Fruit fly (Drosophila melanogaster) whole organism, embryonic: Measurements from ENCODE around the gene mRpS2.

Experiments used
- Aef1 ChIP-seq: fragments of 200-800 bp; sonication (Bioruptor generic); IDR thresholded peaks from 3 replicates; pipeline ENCODE4 v1.3.6; 2022; ENCODE audit warnings: missing biosample characterization, missing genetic modification characterization
- Bgb ChIP-seq: fragments of 200-800 bp; sonication (Bioruptor generic); IDR thresholded peaks from 2 replicates; pipeline ENCODE4 v1.3.6; 2022; ENCODE audit warnings: missing biosample characterization, missing genetic modification characterization; ENCODE audit not compliant: partially characterized antibody
- CG10267 ChIP-seq: fragments of 200-800 bp; sonication (Bioruptor generic); optimal IDR thresholded peaks from 2 replicates; lab custom pipeline; 2018; ENCODE audit warnings: missing biosample characterization, mild to moderate bottlenecking, missing genetic modification characterization, moderate library complexity
- CG11247 ChIP-seq: fragments of 200-800 bp; sonication (Bioruptor generic); IDR thresholded peaks from 2 replicates; pipeline ENCODE4 v1.3.6; 2022; ENCODE audit warnings: missing biosample characterization, missing genetic modification characterization
- CG13123 ChIP-seq: fragments of 200-800 bp; sonication (Bioruptor generic); optimal IDR thresholded peaks from 2 replicates; lab custom pipeline; 2016; ENCODE audit warnings: missing biosample characterization, missing genetic modification characterization
- CG15269 ChIP-seq: fragments of 200-800 bp; sonication (Bioruptor generic); optimal IDR thresholded peaks from 2 replicates; lab custom pipeline; 2018; ENCODE audit warnings: missing biosample characterization, mild to moderate bottlenecking, missing genetic modification characterization, moderate library complexity
- CG15601 ChIP-seq: fragments of 200-800 bp; sonication (Bioruptor generic); optimal IDR thresholded peaks from 3 replicates; lab custom pipeline; 2019; ENCODE audit warnings: missing biosample characterization, mild to moderate bottlenecking, missing genetic modification characterization, moderate library complexity
- CG1602 ChIP-seq: fragments of 200-800 bp; sonication (Bioruptor generic); optimal IDR thresholded peaks from 3 replicates; lab custom pipeline; 2016; ENCODE audit warnings: missing biosample characterization, missing genetic modification characterization
- CG17186 ChIP-seq: fragments of 200-800 bp; sonication (Bioruptor generic); optimal IDR thresholded peaks from 3 replicates; lab custom pipeline; 2017; ENCODE audit warnings: missing biosample characterization, missing genetic modification reagents, missing genetic modification characterization
- CG17829 ChIP-seq: fragments of 200-800 bp; optimal IDR thresholded peaks from 2 replicates; lab custom pipeline; 2019; ENCODE audit warnings: missing biosample characterization, mild to moderate bottlenecking, missing genetic modification characterization, moderate library complexity
- CG1792 ChIP-seq: fragments of 200-800 bp; sonication (Bioruptor generic); optimal IDR thresholded peaks from 2 replicates; lab custom pipeline; 2016; ENCODE audit warnings: missing biosample characterization, missing genetic modification characterization
- CG18619 ChIP-seq: fragments of 200-800 bp; sonication (Bioruptor generic); optimal IDR thresholded peaks from 3 replicates; lab custom pipeline; 2017; ENCODE audit warnings: missing biosample characterization, mild to moderate bottlenecking, missing genetic modification characterization
- CG2120 ChIP-seq: fragments of 200-800 bp; sonication (Bioruptor generic); optimal IDR thresholded peaks from 3 replicates; lab custom pipeline; 2016; ENCODE audit warnings: missing biosample characterization, missing genetic modification characterization
- CG2202 ChIP-seq: fragments of 200-800 bp; sonication (Bioruptor generic); optimal IDR thresholded peaks from 2 replicates; lab custom pipeline; 2018; ENCODE audit warnings: missing biosample characterization, mild to moderate bottlenecking, missing genetic modification characterization
- CG2889 ChIP-seq: fragments of 200-800 bp; sonication (Bioruptor generic); IDR thresholded peaks from 3 replicates; pipeline ENCODE4 v1.3.6; 2022; ENCODE audit warnings: missing biosample characterization, missing genetic modification characterization
- CG33213 ChIP-seq: fragments of 200-800 bp; sonication (Bioruptor generic); optimal IDR thresholded peaks from 3 replicates; lab custom pipeline; 2016; ENCODE audit warnings: missing biosample characterization, missing genetic modification characterization
- CG4360 ChIP-seq: fragments of 200-800 bp; sonication (Bioruptor generic); IDR thresholded peaks from 2 replicates; pipeline ENCODE4 v1.3.6; 2022; ENCODE audit warnings: missing biosample characterization, missing genetic modification characterization
- CG4424 ChIP-seq: fragments of 200-800 bp; sonication (Bioruptor generic); optimal IDR thresholded peaks from 3 replicates; lab custom pipeline; 2016; ENCODE audit warnings: missing biosample characterization, missing genetic modification characterization
- CG5180 ChIP-seq: fragments of 200-800 bp; sonication (Bioruptor generic); optimal IDR thresholded peaks from 3 replicates; lab custom pipeline; 2017; ENCODE audit warnings: missing biosample characterization, missing genetic modification characterization, mild to moderate bottlenecking, moderate library complexity, missing genetic modification reagents
- CG6765 ChIP-seq: fragments of 200-800 bp; sonication (Bioruptor generic); optimal IDR thresholded peaks from 3 replicates; lab custom pipeline; 2017; ENCODE audit warnings: missing biosample characterization, mild to moderate bottlenecking, missing genetic modification characterization
- CG8478 ChIP-seq: fragments of >200 bp; optimal IDR thresholded peaks from 2 replicates; lab custom pipeline; 2018
- CG8765 ChIP-seq: fragments of 200-800 bp; sonication (Bioruptor generic); IDR thresholded peaks from 2 replicates; pipeline ENCODE4 v1.3.6; 2022; ENCODE audit warnings: missing biosample characterization, missing genetic modification characterization
- CG9817 ChIP-seq: fragments of 200-800 bp; sonication (Bioruptor generic); optimal IDR thresholded peaks from 2 replicates; lab custom pipeline; 2018; ENCODE audit warnings: missing biosample characterization, mild to moderate bottlenecking, missing genetic modification characterization, moderate library complexity
- D ChIP-seq, 2 experiments: fragments of 200-800 bp in 1 of 2; fragments of >200 bp in 1 of 2; sonication (Bioruptor generic) in 1 of 2; optimal IDR thresholded peaks; 2 replicates in 1 of 2; 3 replicates in 1 of 2; lab custom pipeline; 2017; ENCODE audit warnings: mild to moderate bottlenecking in 1 of 2, missing biosample characterization in 1 of 2, missing genetic modification characterization in 1 of 2, missing genetic modification reagents in 1 of 2
- Fer1 ChIP-seq: fragments of 200-800 bp; sonication (Bioruptor generic); optimal IDR thresholded peaks from 2 replicates; lab custom pipeline; 2017; ENCODE audit warnings: missing biosample characterization, mild to moderate bottlenecking, missing genetic modification characterization
- HmgD ChIP-seq: fragments of 200-800 bp; sonication (Bioruptor generic); optimal IDR thresholded peaks from 3 replicates; lab custom pipeline; 2016; ENCODE audit warnings: missing biosample characterization, missing genetic modification characterization
- Hmr ChIP-seq: fragments of 200-800 bp; sonication (Bioruptor generic); optimal IDR thresholded peaks from 3 replicates; lab custom pipeline; 2017; ENCODE audit warnings: mild to moderate bottlenecking, missing biosample characterization, missing genetic modification reagents, missing genetic modification characterization
- Hr51 ChIP-seq, 2 experiments: fragments of 200-800 bp; sonication (Bioruptor generic); optimal IDR thresholded peaks; 2 replicates in 1 of 2; 3 replicates in 1 of 2; lab custom pipeline; 2016 to 2018; ENCODE audit warnings: missing biosample characterization in 2 of 2, missing genetic modification characterization in 2 of 2, mild to moderate bottlenecking in 1 of 2, moderate library complexity in 1 of 2
- Lhr ChIP-seq: fragments of 200-800 bp; sonication (Bioruptor generic); optimal IDR thresholded peaks from 3 replicates; lab custom pipeline; 2017; ENCODE audit warnings: mild to moderate bottlenecking, missing biosample characterization, missing genetic modification reagents, missing genetic modification characterization
- NC2β ChIP-seq: fragments of 200-800 bp; sonication (Bioruptor generic); optimal IDR thresholded peaks from 2 replicates; lab custom pipeline; 2016; ENCODE audit warnings: missing biosample characterization, missing genetic modification characterization
- PHDP ChIP-seq: fragments of 200-800 bp; sonication (Bioruptor generic); optimal IDR thresholded peaks from 3 replicates; lab custom pipeline; 2018; ENCODE audit warnings: missing biosample characterization, mild to moderate bottlenecking, missing genetic modification characterization, moderate library complexity
- Poxn ChIP-seq: fragments of 200-800 bp; sonication (Bioruptor generic); IDR thresholded peaks from 2 replicates; pipeline ENCODE4 v1.3.6; 2022; ENCODE audit warnings: missing biosample characterization, missing genetic modification characterization
- Ravus ChIP-seq: fragments of 200-800 bp; sonication (Bioruptor generic); IDR thresholded peaks from 2 replicates; pipeline ENCODE4 v1.3.6; 2022; ENCODE audit warnings: missing biosample characterization, missing genetic modification characterization
- TFAM ChIP-seq: fragments of 200-800 bp; sonication (Bioruptor generic); optimal IDR thresholded peaks from 2 replicates; lab custom pipeline; 2017; ENCODE audit warnings: missing biosample characterization, missing genetic modification characterization, inconsistent platforms
- Trl ChIP-seq, 3 experiments: fragments of >200 bp in 2 of 3; fragments of 200-800 bp in 1 of 3; sonication (Bioruptor generic) in 1 of 3; optimal IDR thresholded peaks; 2 replicates in 1 of 3; 3 replicates in 2 of 3; lab custom pipeline; 2016 to 2017; ENCODE audit warnings: missing biosample characterization in 1 of 3, missing genetic modification characterization in 1 of 3
- Vsx1 ChIP-seq: fragments of 200-800 bp; sonication (Bioruptor generic); optimal IDR thresholded peaks from 2 replicates; lab custom pipeline; 2017; ENCODE audit warnings: missing biosample characterization, mild to moderate bottlenecking, missing genetic modification characterization, missing genetic modification reagents
- dmrt99B ChIP-seq: fragments of 200-800 bp; sonication (Bioruptor generic); optimal IDR thresholded peaks from 2 replicates; lab custom pipeline; 2018; ENCODE audit warnings: missing biosample characterization, mild to moderate bottlenecking, missing genetic modification characterization, moderate library complexity
- dpn ChIP-seq, 2 experiments: fragments of 200-800 bp; sonication (Bioruptor generic); optimal IDR thresholded peaks; 3 replicates each; lab custom pipeline; 2016; ENCODE audit warnings: missing biosample characterization in 2 of 2, missing genetic modification characterization in 2 of 2
- en ChIP-seq: fragments of 200-800 bp; sonication (Bioruptor generic); optimal IDR thresholded peaks from 2 replicates; lab custom pipeline; 2016; ENCODE audit warnings: missing biosample characterization, missing genetic modification characterization
- gce ChIP-seq: fragments of 200-800 bp; sonication (Bioruptor generic); IDR thresholded peaks from 3 replicates; pipeline ENCODE4 v1.3.6; 2022; ENCODE audit warnings: missing biosample characterization, missing genetic modification characterization
- gsb ChIP-seq: fragments of 200-800 bp; sonication (Bioruptor generic); IDR thresholded peaks from 2 replicates; pipeline ENCODE4 v1.3.6; 2022; ENCODE audit warnings: missing biosample characterization, missing genetic modification characterization
- gt ChIP-seq: fragments of 200-800 bp; sonication (Bioruptor generic); IDR thresholded peaks from 2 replicates; pipeline ENCODE4 v1.3.6; 2022; ENCODE audit warnings: missing biosample characterization, missing genetic modification characterization
- hth ChIP-seq: fragments of >200 bp; optimal IDR thresholded peaks from 2 replicates; lab custom pipeline; 2017; ENCODE audit warnings: inconsistent platforms
- jing ChIP-seq: fragments of 200-800 bp; sonication (Bioruptor generic); optimal IDR thresholded peaks from 2 replicates; lab custom pipeline; 2018; ENCODE audit warnings: missing biosample characterization, mild to moderate bottlenecking, missing genetic modification characterization
- oc ChIP-seq: fragments of 200-800 bp; sonication (Bioruptor generic); optimal IDR thresholded peaks from 2 replicates; lab custom pipeline; 2018; ENCODE audit warnings: missing biosample characterization, mild to moderate bottlenecking, missing genetic modification characterization, moderate library complexity
- pb ChIP-seq: fragments of 200-800 bp; sonication (Bioruptor generic); optimal IDR thresholded peaks from 3 replicates; lab custom pipeline; 2016; ENCODE audit warnings: missing biosample characterization, missing genetic modification characterization
- pnt ChIP-seq: fragments of 200-800 bp; sonication (Bioruptor generic); optimal IDR thresholded peaks from 3 replicates; lab custom pipeline; 2016; ENCODE audit warnings: missing biosample characterization, missing genetic modification characterization
- slbo ChIP-seq: fragments of 200-800 bp; sonication (Bioruptor generic); IDR thresholded peaks from 2 replicates; pipeline ENCODE4 v1.3.6; 2022; ENCODE audit warnings: missing biosample characterization, missing genetic modification characterization
- tup ChIP-seq: fragments of 200-800 bp; sonication (Bioruptor generic); optimal IDR thresholded peaks from 2 replicates; lab custom pipeline; 2016; ENCODE audit warnings: missing biosample characterization, mild to moderate bottlenecking, missing genetic modification characterization, moderate library complexity
- wek ChIP-seq: fragments of 200-800 bp; sonication (Bioruptor generic); optimal IDR thresholded peaks from 3 replicates; lab custom pipeline; 2018; ENCODE audit warnings: missing biosample characterization, mild to moderate bottlenecking, missing genetic modification characterization, moderate library complexity
- yki ChIP-seq: fragments of >200 bp; optimal IDR thresholded peaks from 3 replicates; lab custom pipeline; 2018

mRpS2 gene

DNA sequence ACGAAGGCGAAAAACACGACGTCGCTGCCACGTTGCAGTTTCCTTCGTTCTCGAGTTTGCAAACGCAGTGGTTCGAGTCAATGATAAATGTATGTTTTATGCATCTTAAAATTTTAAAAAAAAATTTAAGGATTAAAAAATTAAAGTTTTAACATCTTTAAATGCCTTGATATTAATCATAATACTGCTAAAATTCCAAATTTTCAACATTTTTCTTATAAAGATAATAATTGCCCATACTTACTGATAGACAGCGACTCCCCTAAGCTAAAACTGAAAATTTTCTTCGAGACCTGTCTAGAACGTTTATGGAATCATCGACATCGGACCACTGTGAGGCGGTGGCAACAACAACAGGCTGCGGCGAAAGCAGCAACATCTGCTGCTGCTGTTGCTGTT, 28.9 kb downstream of the mRpS2 start (continued):
- no peak for TF ChIP-seq wek
- no peak; the same call in 1 of the 2 replicates for TF ChIP-seq CG8765 (GFP tag; lab: Robert Waterston, UW)
- peak; percentile 20 to 73 for TF ChIP-seq dpn (GFP tag; optimal IDR thresholded peaks at IDR 0.05; lab: Kevin White, UChicago)
- peak; percentile 75 for TF ChIP-seq PHDP
- no peak for TF ChIP-seq Vsx1 (GFP tag; lab: Kevin White, UChicago)
- peak; percentile 88 for TF ChIP-seq CG4360
- TF ChIP-seq CG5180, result peak; percentile 44
- no peak for TF ChIP-seq gt (GFP tag; lab: Robert Waterston, UW)
- TF ChIP-seq CG4424, result peak; percentile 50
- TF ChIP-seq Fer1, result peak; percentile 93
- peak; percentile 57 for TF ChIP-seq CG15601 (tag; lab: Kevin White, UChicago)
- TF ChIP-seq CG17829 (tag; lab: Kevin White, UChicago), result peak; percentile 6
- TF ChIP-seq Lhr (GFP tag; lab: Kevin White, UChicago), result no peak
- no peak for TF ChIP-seq Poxn
- peak; percentile 67 for TF ChIP-seq CG2889
- peak; percentile 61 for TF ChIP-seq CG18619 (GFP tag; lab: Kevin White, UChicago)
- TF ChIP-seq gsb (GFP tag; lab: Robert Waterston, UW), result peak; percentile 21; the same call in 1 of the 2 replicates
- peak; percentile 72 for TF ChIP-seq CG11247 (GFP tag; lab: Robert Waterston, UW)
- peak; percentile 70 for TF ChIP-seq slbo (GFP tag; lab: Robert Waterston, UW)
- no peak for TF ChIP-seq CG2202 (tag; lab: Kevin White, UChicago)
- TF ChIP-seq NC2β (GFP tag; lab: Kevin White, UChicago), result no peak
- no peak for TF ChIP-seq yki
- no peak for TF ChIP-seq TFAM
- TF ChIP-seq pb (GFP tag; lab: Kevin White, UChicago), result no peak
- TF ChIP-seq CG9817 (tag; lab: Kevin White, UChicago), result peak; percentile 49
- TF ChIP-seq Hr51 (GFP tag; optimal IDR thresholded peaks at IDR 0.05; lab: Kevin White, UChicago), result peak; percentile 2 to 71
- no peak for TF ChIP-seq HmgD (GFP tag; lab: Kevin White, UChicago)
- peak; percentile 72 for TF ChIP-seq CG2120 (GFP tag; lab: Kevin White, UChicago)
- no peak for TF ChIP-seq en
- TF ChIP-seq gce (GFP tag; lab: Robert Waterston, UW), result 0 out of 3 replicates have a peak, but pooled peaks have one; percentile 36
- peak; percentile 83 for TF ChIP-seq Hmr
- TF ChIP-seq oc (tag; lab: Kevin White, UChicago), result no peak
- TF ChIP-seq Bgb (GFP tag; lab: Robert Waterston, UW), result no peak
- TF ChIP-seq pnt (GFP tag; lab: Kevin White, UChicago), result no peak
- no peak for TF ChIP-seq CG1602 (GFP tag; lab: Kevin White, UChicago)
- TF ChIP-seq CG8478 (lab: Kevin White, UChicago), result no peak
- TF ChIP-seq CG10267, result peak; percentile 72
- peak; percentile 34 for TF ChIP-seq Ravus (GFP tag; lab: Robert Waterston, UW)
- peak; percentile 62 for TF ChIP-seq CG6765
- TF ChIP-seq CG17186 (GFP tag; lab: Kevin White, UChicago), result no peak
- TF ChIP-seq Aef1 (GFP tag; lab: Robert Waterston, UW), result peak; percentile 69
- no peak for TF ChIP-seq jing (GFP tag; lab: Kevin White, UChicago)
- no peak for TF ChIP-seq CG13123 (GFP tag; lab: Kevin White, UChicago)
- TF ChIP-seq tup (GFP tag; lab: Kevin White, UChicago), result no peak
- peak; percentile 74 for TF ChIP-seq CG15269 (tag; lab: Kevin White, UChicago)
- TF ChIP-seq Trl (optimal IDR thresholded peaks at IDR 0.05; lab: Kevin White, UChicago), result no peak
- TF ChIP-seq Trl (GFP tag; optimal IDR thresholded peaks at IDR 0.05; lab: Kevin White, UChicago), result peak; percentile 50
- TF ChIP-seq CG33213 (GFP tag; lab: Kevin White, UChicago), result peak; percentile 10
- peak; percentile 39 for TF ChIP-seq CG1792 (GFP tag; lab: Kevin White, UChicago)
- TF ChIP-seq hth (lab: Kevin White, UChicago), result no peak
- no peak for TF ChIP-seq D (optimal IDR thresholded peaks at IDR 0.05; lab: Kevin White, UChicago)
- peak; percentile 60 for TF ChIP-seq D (GFP tag; optimal IDR thresholded peaks at IDR 0.05; lab: Kevin White, UChicago)
- peak; percentile 85 for TF ChIP-seq dmrt99B (tag; lab: Kevin White, UChicago)
